Fruit fly (Drosophila melanogaster) whole organism, prepupa: ENCODE data around the gene CG13314.

Source experiments
- CG11902 ChIP-seq: fragments of 200-800 bp; sonication (Bioruptor generic); optimal IDR thresholded peaks from 3 replicates; lab custom pipeline; 2016; ENCODE audit warnings: missing biosample characterization, missing genetic modification characterization
- Eip93F ChIP-seq: fragments of 200-800 bp; sonication (Bioruptor generic); optimal IDR thresholded peaks from 2 replicates; lab custom pipeline; 2016; ENCODE audit warnings: missing biosample characterization, mild to moderate bottlenecking, missing genetic modification characterization
- OdsH ChIP-seq: fragments of 200-800 bp; sonication (Bioruptor generic); optimal IDR thresholded peaks from 3 replicates; lab custom pipeline; 2016; ENCODE audit warnings: missing biosample characterization, missing genetic modification characterization

DNA sequence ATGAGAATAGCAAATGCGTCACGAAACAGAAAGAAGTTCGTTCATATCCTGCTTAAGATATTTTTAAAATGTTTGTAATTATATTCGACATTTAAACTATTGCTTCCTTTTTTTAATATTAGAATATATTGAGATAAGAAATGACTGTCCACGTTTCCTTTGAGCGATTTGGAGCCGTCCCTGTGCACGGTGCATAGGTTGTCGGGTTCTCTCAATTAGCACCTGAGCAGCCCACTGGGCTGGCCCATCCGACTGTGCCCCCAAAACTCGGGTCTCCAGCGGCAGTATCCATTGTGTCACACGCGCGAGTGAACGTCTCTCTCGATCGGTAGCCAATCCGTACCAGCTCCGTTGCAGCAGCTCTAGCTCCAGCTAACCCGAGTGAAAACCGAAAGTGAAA is 23.0 kb upstream of the CG13314 start, which contains the start of gene CG13313:
- TF ChIP-seq CG11902 (GFP tag; lab: Kevin White, UChicago) (no peak), Eip93F (GFP tag; lab: Kevin White, UChicago) (no peak), OdsH (GFP tag; lab: Kevin White, UChicago) (no peak)
